Fruit fly (Drosophila melanogaster) whole organism, embryonic: ENCODE measurements around the gene elgi.
A peak's percentile ranks its signal among the peaks of the same experiment; 100 is the strongest.

ENCODE experiments used
- Atf6 ChIP-seq: fragments of 200-800 bp; sonication (Bioruptor generic); IDR thresholded peaks from 2 replicates; pipeline ENCODE4 v1.3.6; 2022; ENCODE audit warnings: missing biosample characterization, missing genetic modification characterization
- Awh ChIP-seq: fragments of 200-800 bp; sonication (Bioruptor generic); IDR thresholded peaks from 2 replicates; pipeline ENCODE4, ENCODE4 v1.3.6; 2022; ENCODE audit warnings: missing biosample characterization, missing genetic modification characterization
- CG10274 ChIP-seq: fragments of 200-800 bp; sonication (Bioruptor generic); optimal IDR thresholded peaks from 3 replicates; lab custom pipeline; 2017; ENCODE audit warnings: missing biosample characterization, mild to moderate bottlenecking, missing genetic modification characterization
- CG10321 ChIP-seq: fragments of 200-800 bp; sonication (Bioruptor generic); IDR thresholded peaks from 2 replicates; pipeline ENCODE4 v1.3.6; 2022; ENCODE audit warnings: missing biosample characterization, missing genetic modification characterization
- CG11504 ChIP-seq: fragments of 200-800 bp; sonication (Bioruptor generic); optimal IDR thresholded peaks from 3 replicates; lab custom pipeline; 2019; ENCODE audit warnings: missing biosample characterization, mild to moderate bottlenecking, missing genetic modification characterization, moderate library complexity
- CG11696 ChIP-seq: fragments of 200-800 bp; sonication (Bioruptor generic); IDR thresholded peaks from 2 replicates; pipeline ENCODE4 v1.3.6; 2022; ENCODE audit warnings: missing biosample characterization, missing genetic modification characterization
- CG12391 ChIP-seq: fragments of 200-800 bp; sonication (Bioruptor generic); optimal IDR thresholded peaks from 3 replicates; lab custom pipeline; 2018; ENCODE audit warnings: missing biosample characterization, mild to moderate bottlenecking, missing genetic modification characterization, moderate library complexity
- CG12942 ChIP-seq: fragments of 200-800 bp; sonication (Bioruptor generic); optimal IDR thresholded peaks from 3 replicates; lab custom pipeline; 2016; ENCODE audit warnings: missing biosample characterization, missing genetic modification characterization
- CG16863 ChIP-seq: fragments of 200-800 bp; sonication (Bioruptor generic); optimal IDR thresholded peaks from 3 replicates; lab custom pipeline; 2016; ENCODE audit warnings: missing biosample characterization, missing genetic modification characterization
- CG18619 ChIP-seq: fragments of 200-800 bp; sonication (Bioruptor generic); optimal IDR thresholded peaks from 3 replicates; lab custom pipeline; 2017; ENCODE audit warnings: missing biosample characterization, mild to moderate bottlenecking, missing genetic modification characterization
- CG18764 ChIP-seq: fragments of 200-800 bp; sonication (Bioruptor generic); optimal IDR thresholded peaks from 3 replicates; lab custom pipeline; 2016; ENCODE audit warnings: missing biosample characterization, missing genetic modification characterization
- CG2116 ChIP-seq: fragments of 200-800 bp; sonication (Bioruptor generic); optimal IDR thresholded peaks from 3 replicates; lab custom pipeline; 2018; ENCODE audit warnings: missing biosample characterization, mild to moderate bottlenecking, missing genetic modification characterization
- CG2202 ChIP-seq: fragments of 200-800 bp; sonication (Bioruptor generic); optimal IDR thresholded peaks from 2 replicates; lab custom pipeline; 2018; ENCODE audit warnings: missing biosample characterization, mild to moderate bottlenecking, missing genetic modification characterization
- CG31441 ChIP-seq: fragments of 200-800 bp; sonication (Bioruptor generic); IDR thresholded peaks from 2 replicates; pipeline ENCODE4 v1.3.6; 2022; ENCODE audit warnings: missing biosample characterization, missing genetic modification characterization
- CG3995 ChIP-seq: fragments of 200-800 bp; sonication (Bioruptor generic); optimal IDR thresholded peaks from 3 replicates; lab custom pipeline; 2016; ENCODE audit warnings: missing biosample characterization, missing genetic modification characterization
- CG4360 ChIP-seq: fragments of 200-800 bp; sonication (Bioruptor generic); IDR thresholded peaks from 2 replicates; pipeline ENCODE4 v1.3.6; 2022; ENCODE audit warnings: missing biosample characterization, missing genetic modification characterization
- CG4617 ChIP-seq: fragments of 200-800 bp; sonication (Bioruptor generic); optimal IDR thresholded peaks from 3 replicates; lab custom pipeline; 2016; ENCODE audit warnings: missing biosample characterization, missing genetic modification characterization, borderline replicate concordance
- CG7839 ChIP-seq: fragments of 200-800 bp; sonication (Bioruptor generic); optimal IDR thresholded peaks from 3 replicates; lab custom pipeline; 2018; ENCODE audit warnings: missing biosample characterization, mild to moderate bottlenecking, missing genetic modification characterization, moderate library complexity
- CG8290 ChIP-seq, 3 experiments: fragments of 200-800 bp; sonication (Bioruptor generic); optimal IDR thresholded peaks; 2 replicates each; lab custom pipeline; 2016 to 2019; ENCODE audit warnings: missing biosample characterization in 3 of 3, missing genetic modification characterization in 3 of 3, mild to moderate bottlenecking in 2 of 3, moderate library complexity in 1 of 3
- Dad ChIP-seq: fragments of 200-800 bp; sonication (Bioruptor generic); optimal IDR thresholded peaks from 3 replicates; lab custom pipeline; 2016; ENCODE audit warnings: missing biosample characterization, missing genetic modification characterization
- Dbx ChIP-seq: fragments of 200-800 bp; sonication (Bioruptor generic); IDR thresholded peaks from 3 replicates; pipeline ENCODE4 v1.3.6; 2022; ENCODE audit warnings: missing biosample characterization, missing genetic modification characterization
- Elba2 ChIP-seq: fragments of 200-800 bp; sonication (Bioruptor generic); optimal IDR thresholded peaks from 3 replicates; lab custom pipeline; 2016; ENCODE audit warnings: missing biosample characterization, missing genetic modification characterization
- Fer1 ChIP-seq: fragments of 200-800 bp; sonication (Bioruptor generic); optimal IDR thresholded peaks from 2 replicates; lab custom pipeline; 2017; ENCODE audit warnings: missing biosample characterization, mild to moderate bottlenecking, missing genetic modification characterization
- Gsc ChIP-seq: fragments of 200-800 bp; sonication (Bioruptor generic); IDR thresholded peaks from 2 replicates; pipeline ENCODE4 v1.3.6; 2022; ENCODE audit warnings: missing biosample characterization, missing genetic modification characterization
- H2.0 ChIP-seq: fragments of 200-800 bp; sonication (Bioruptor generic); IDR thresholded peaks from 2 replicates; pipeline ENCODE4 v1.3.6; 2022; ENCODE audit warnings: missing biosample characterization, missing genetic modification characterization
- HLH54F ChIP-seq: fragments of 200-800 bp; sonication (Bioruptor generic); optimal IDR thresholded peaks from 3 replicates; lab custom pipeline; 2016; ENCODE audit warnings: missing biosample characterization, missing genetic modification characterization
- MTF-1 ChIP-seq: fragments of 200-800 bp; sonication (Bioruptor generic); optimal IDR thresholded peaks from 2 replicates; lab custom pipeline; 2018; ENCODE audit warnings: missing biosample characterization, mild to moderate bottlenecking, missing genetic modification characterization, borderline replicate concordance
- Mad ChIP-seq: fragments of 200-800 bp; sonication (Bioruptor generic); optimal IDR thresholded peaks from 2 replicates; lab custom pipeline; 2016; ENCODE audit warnings: missing biosample characterization, missing genetic modification characterization
- Med ChIP-seq: fragments of 200-800 bp; sonication (Bioruptor generic); peaks from one replicate; lab custom pipeline; 2016; ENCODE audit warnings: missing biosample characterization, missing genetic modification characterization, mild to moderate bottlenecking, inconsistent platforms, moderate library complexity
- Oli ChIP-seq: fragments of 200-800 bp; sonication (Bioruptor generic); optimal IDR thresholded peaks from 2 replicates; lab custom pipeline; 2018; ENCODE audit warnings: missing biosample characterization, mild to moderate bottlenecking, missing genetic modification characterization, moderate library complexity
- Side ChIP-seq: fragments of 200-800 bp; sonication (Bioruptor generic); optimal IDR thresholded peaks from 2 replicates; lab custom pipeline; 2016; ENCODE audit warnings: missing biosample characterization, missing genetic modification characterization
- Taf1 ChIP-seq: fragments of 200-800 bp; sonication (Bioruptor generic); IDR thresholded peaks from 2 replicates; pipeline ENCODE4 v1.3.6; 2022; ENCODE audit warnings: missing biosample characterization, missing genetic modification characterization
- ac ChIP-seq: fragments of 200-800 bp; sonication (Bioruptor generic); optimal IDR thresholded peaks from 3 replicates; lab custom pipeline; 2017; ENCODE audit warnings: missing biosample characterization, mild to moderate bottlenecking, missing genetic modification characterization
- amos ChIP-seq: fragments of 200-800 bp; sonication (Bioruptor generic); IDR thresholded peaks from 2 replicates; pipeline ENCODE4 v1.3.6; 2022; ENCODE audit warnings: missing biosample characterization, missing genetic modification characterization; ENCODE audit not compliant: partially characterized antibody
- cad ChIP-seq: fragments of >200 bp; optimal IDR thresholded peaks from 2 replicates; lab custom pipeline; 2017; ENCODE audit warnings: missing biosample characterization, missing genetic modification characterization
- chm ChIP-seq: fragments of 200-800 bp; sonication (Bioruptor generic); IDR thresholded peaks from 2 replicates; pipeline ENCODE4 v1.3.6; 2022; ENCODE audit warnings: missing biosample characterization, missing genetic modification characterization
- disco-r ChIP-seq: fragments of 200-800 bp; sonication (Bioruptor generic); optimal IDR thresholded peaks from 2 replicates; lab custom pipeline; 2016; ENCODE audit warnings: missing biosample characterization, missing genetic modification characterization
- dm ChIP-seq: fragments of 200-800 bp; sonication (Bioruptor generic); optimal IDR thresholded peaks from 3 replicates; lab custom pipeline; 2016; ENCODE audit warnings: missing biosample characterization, missing genetic modification characterization
- dmrt99B ChIP-seq: fragments of 200-800 bp; sonication (Bioruptor generic); optimal IDR thresholded peaks from 2 replicates; lab custom pipeline; 2018; ENCODE audit warnings: missing biosample characterization, mild to moderate bottlenecking, missing genetic modification characterization, moderate library complexity
- fd64A ChIP-seq: fragments of 200-800 bp; sonication (Bioruptor generic); optimal IDR thresholded peaks from 3 replicates; lab custom pipeline; 2018; ENCODE audit warnings: missing biosample characterization, mild to moderate bottlenecking, missing genetic modification characterization
- grau ChIP-seq: fragments of 200-800 bp; optimal IDR thresholded peaks from 3 replicates; lab custom pipeline; 2019; ENCODE audit warnings: missing biosample characterization, mild to moderate bottlenecking, missing genetic modification characterization, moderate library complexity
- gt ChIP-seq: fragments of 200-800 bp; sonication (Bioruptor generic); IDR thresholded peaks from 2 replicates; pipeline ENCODE4 v1.3.6; 2022; ENCODE audit warnings: missing biosample characterization, missing genetic modification characterization
- hth ChIP-seq: fragments of >200 bp; optimal IDR thresholded peaks from 2 replicates; lab custom pipeline; 2017; ENCODE audit warnings: inconsistent platforms
- nau ChIP-seq: fragments of 200-800 bp; sonication (Bioruptor generic); optimal IDR thresholded peaks from 3 replicates; lab custom pipeline; 2017; ENCODE audit warnings: missing biosample characterization, mild to moderate bottlenecking, missing genetic modification characterization, missing genetic modification reagents
- nmo ChIP-seq: fragments of 200-800 bp; sonication (Bioruptor generic); optimal IDR thresholded peaks from 2 replicates; lab custom pipeline; 2018; ENCODE audit warnings: missing biosample characterization, mild to moderate bottlenecking, missing genetic modification characterization, moderate library complexity
- rib ChIP-seq: fragments of 200-800 bp; sonication (Bioruptor generic); IDR thresholded peaks from 2 replicates; pipeline ENCODE4 v1.3.6; 2022; ENCODE audit warnings: missing biosample characterization, missing genetic modification characterization
- run ChIP-seq: fragments of 200-800 bp; sonication (Bioruptor generic); optimal IDR thresholded peaks from 3 replicates; lab custom pipeline; 2018; ENCODE audit warnings: missing biosample characterization, mild to moderate bottlenecking, missing genetic modification characterization
- scrt ChIP-seq: fragments of 200-800 bp; sonication (Bioruptor generic); optimal IDR thresholded peaks from 2 replicates; lab custom pipeline; 2018; ENCODE audit warnings: missing biosample characterization, mild to moderate bottlenecking, missing genetic modification characterization, moderate library complexity
- sqz ChIP-seq: fragments of 200-800 bp; sonication (Bioruptor generic); optimal IDR thresholded peaks from 3 replicates; lab custom pipeline; 2018; ENCODE audit warnings: missing biosample characterization, mild to moderate bottlenecking, missing genetic modification characterization
- tin ChIP-seq: fragments of 200-800 bp; sonication (Bioruptor generic); optimal IDR thresholded peaks from 3 replicates; lab custom pipeline; 2016; ENCODE audit warnings: missing biosample characterization, missing genetic modification characterization
- wdn ChIP-seq: fragments of 200-800 bp; sonication (Bioruptor generic); IDR thresholded peaks from 2 replicates; pipeline ENCODE4 v1.3.6; 2022; ENCODE audit warnings: missing biosample characterization, missing genetic modification characterization

Gene elgi

DNA sequence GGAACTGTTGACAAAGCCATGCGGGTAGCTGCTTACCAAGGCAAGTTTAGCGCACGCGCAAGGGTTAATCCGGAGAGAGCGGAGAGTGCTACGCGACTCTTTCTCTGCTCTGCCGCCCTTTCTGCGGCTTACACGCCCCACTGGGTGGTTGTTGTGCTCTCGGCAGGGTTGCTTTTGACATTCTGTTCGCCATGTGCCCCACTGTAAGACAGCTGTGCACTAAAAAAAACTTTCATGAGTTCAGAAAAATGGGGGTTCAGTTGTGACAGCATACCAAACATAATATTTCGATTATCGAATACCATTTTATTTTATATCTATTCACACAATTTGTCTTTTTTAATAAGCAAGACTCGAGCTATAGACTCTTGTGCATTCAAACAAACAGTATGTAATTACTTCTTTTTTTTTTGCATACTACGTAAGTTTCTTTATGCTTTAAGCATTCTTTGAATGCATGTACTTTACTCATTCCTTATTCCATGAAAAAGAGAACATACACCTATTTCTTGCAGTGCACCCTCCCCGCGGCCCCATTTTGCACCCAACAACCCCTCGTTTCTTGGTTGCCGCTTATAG, 35.2 kb upstream of the elgi start (continued):
- TF ChIP-seq Dad (GFP tag; lab: Kevin White, UChicago) (no peak), MTF-1 (GFP tag; lab: Kevin White, UChicago) (no peak), Atf6 (GFP tag; lab: Robert Waterston, UW) (peak; percentile 64; the same call in 1 of the 2 replicates), Taf1 (GFP tag; lab: Robert Waterston, UW) (0 out of 2 replicates have a peak, but pooled peaks have one; percentile 20), CG12942 (GFP tag; lab: Kevin White, UChicago) (no peak), gt (GFP tag; lab: Robert Waterston, UW) (no peak), CG2116 (GFP tag; lab: Kevin White, UChicago) (peak; percentile 30), sqz (GFP tag; lab: Kevin White, UChicago) (peak; percentile 45), nau (GFP tag; lab: Kevin White, UChicago) (peak; percentile 44), CG12391 (tag; lab: Kevin White, UChicago) (peak; percentile 53), tin (GFP tag; lab: Kevin White, UChicago) (peak; percentile 8), run (peak; percentile 21), chm (GFP tag; lab: Robert Waterston, UW) (no peak), amos (no peak), Dbx (GFP tag; lab: Robert Waterston, UW) (peak; percentile 26; the same call in 1 of the 3 replicates), Mad (no peak), CG8290 (GFP tag; optimal IDR thresholded peaks at IDR 0.05; lab: Kevin White, UChicago) (no peak), CG8290 (tag; optimal IDR thresholded peaks at IDR 0.05; lab: Kevin White, UChicago) (no peak), CG2202 (tag; lab: Kevin White, UChicago) (no peak), CG4360 (GFP tag; lab: Robert Waterston, UW) (no peak), HLH54F (GFP tag; lab: Kevin White, UChicago) (peak; percentile 24), Fer1 (peak; percentile 85), rib (GFP tag; lab: Robert Waterston, UW) (no peak), dmrt99B (tag; lab: Kevin White, UChicago) (peak; percentile 73), Oli (tag; lab: Kevin White, UChicago) (peak; percentile 47), dm (GFP tag; lab: Kevin White, UChicago) (no peak), CG10274 (GFP tag; lab: Kevin White, UChicago) (peak; percentile 2), cad (GFP tag; lab: Kevin White, UChicago) (no peak), CG16863 (GFP tag; lab: Kevin White, UChicago) (peak; percentile 14), wdn (GFP tag; lab: Robert Waterston, UW) (no peak), CG7839 (tag; lab: Kevin White, UChicago) (peak; percentile 67), Elba2 (GFP tag; lab: Kevin White, UChicago) (no peak), Med (GFP tag; lab: Kevin White, UChicago) (no peak), Awh (GFP tag; lab: Robert Waterston, UW) (no peak), CG18764 (no peak), CG3995 (GFP tag; lab: Kevin White, UChicago) (no peak), H2.0 (no peak), CG18619 (GFP tag; lab: Kevin White, UChicago) (peak; percentile 54), fd64A (no peak), CG4617 (GFP tag; lab: Kevin White, UChicago) (no peak), CG31441 (GFP tag; lab: Robert Waterston, UW) (peak; percentile 48; the same call in 1 of the 2 replicates), scrt (GFP tag; lab: Kevin White, UChicago) (peak; percentile 19), CG11696 (GFP tag; lab: Robert Waterston, UW) (no peak), Gsc (GFP tag; lab: Robert Waterston, UW) (no peak), CG11504 (peak; percentile 76), CG10321 (GFP tag; lab: Robert Waterston, UW) (no peak), ac (GFP tag; lab: Kevin White, UChicago) (no peak), Side (GFP tag; lab: Kevin White, UChicago) (peak; percentile 5), grau (peak; percentile 61), hth (lab: Kevin White, UChicago) (no peak), disco-r (no peak), nmo (peak; percentile 43)
